Fruit fly (Drosophila melanogaster) whole organism, embryonic: ENCODE results near the gene CG4586.

Experiments
- BtbVII ChIP-seq: fragments of 200-800 bp; sonication (Bioruptor generic); optimal IDR thresholded peaks from 3 replicates; lab custom pipeline; 2017; ENCODE audit warnings: missing biosample characterization, mild to moderate bottlenecking, missing genetic modification characterization
- CG10321 ChIP-seq: fragments of 200-800 bp; sonication (Bioruptor generic); IDR thresholded peaks from 2 replicates; pipeline ENCODE4 v1.3.6; 2022; ENCODE audit warnings: missing biosample characterization, missing genetic modification characterization
- CG1233 ChIP-seq: fragments of 200-800 bp; sonication (Bioruptor generic); optimal IDR thresholded peaks from 4 replicates; lab custom pipeline; 2018; ENCODE audit warnings: missing biosample characterization, mild to moderate bottlenecking, missing genetic modification characterization
- CG14667 ChIP-seq: fragments of 200-800 bp; sonication (Bioruptor generic); IDR thresholded peaks from 2 replicates; pipeline ENCODE4 v1.3.6; 2022; ENCODE audit warnings: missing biosample characterization, missing genetic modification characterization
- CG15479 ChIP-seq: fragments of 200-800 bp; sonication (Bioruptor generic); optimal IDR thresholded peaks from 3 replicates; lab custom pipeline; 2019; ENCODE audit warnings: missing biosample characterization, mild to moderate bottlenecking, missing genetic modification characterization, moderate library complexity
- CG15696 ChIP-seq: fragments of 200-800 bp; sonication (Bioruptor generic); optimal IDR thresholded peaks from 2 replicates; lab custom pipeline; 2019; ENCODE audit warnings: missing biosample characterization, mild to moderate bottlenecking, missing genetic modification characterization, moderate library complexity
- CG16863 ChIP-seq: fragments of 200-800 bp; sonication (Bioruptor generic); optimal IDR thresholded peaks from 3 replicates; lab custom pipeline; 2016; ENCODE audit warnings: missing biosample characterization, missing genetic modification characterization
- CG17361 ChIP-seq: fragments of 200-800 bp; sonication (Bioruptor generic); IDR thresholded peaks from 3 replicates; pipeline ENCODE4 v1.3.6; 2022; ENCODE audit warnings: missing biosample characterization, missing genetic modification characterization
- CG18011 ChIP-seq: fragments of 200-800 bp; sonication (Bioruptor generic); optimal IDR thresholded peaks from 2 replicates; lab custom pipeline; 2017; ENCODE audit warnings: missing biosample characterization, missing genetic modification characterization, mild to moderate bottlenecking, moderate library complexity, missing genotype
- CG18619 ChIP-seq: fragments of 200-800 bp; sonication (Bioruptor generic); optimal IDR thresholded peaks from 3 replicates; lab custom pipeline; 2017; ENCODE audit warnings: missing biosample characterization, mild to moderate bottlenecking, missing genetic modification characterization
- CG2875 ChIP-seq: fragments of 200-800 bp; sonication (Bioruptor generic); optimal IDR thresholded peaks from 2 replicates; lab custom pipeline; 2017; ENCODE audit warnings: missing biosample characterization, mild to moderate bottlenecking, missing genetic modification characterization, missing genetic modification reagents
- CG3163 ChIP-seq: fragments of 200-800 bp; sonication (Bioruptor generic); optimal IDR thresholded peaks from 3 replicates; lab custom pipeline; 2016; ENCODE audit warnings: missing biosample characterization, missing genetic modification characterization
- CG33213 ChIP-seq: fragments of 200-800 bp; sonication (Bioruptor generic); optimal IDR thresholded peaks from 3 replicates; lab custom pipeline; 2016; ENCODE audit warnings: missing biosample characterization, missing genetic modification characterization
- CG33557 ChIP-seq: fragments of 200-800 bp; sonication (Bioruptor generic); optimal IDR thresholded peaks from 2 replicates; lab custom pipeline; 2019; ENCODE audit warnings: missing biosample characterization, mild to moderate bottlenecking, missing genetic modification characterization, moderate library complexity
- CG3407 ChIP-seq: fragments of 200-800 bp; sonication (Bioruptor generic); optimal IDR thresholded peaks from 2 replicates; lab custom pipeline; 2018; ENCODE audit warnings: missing biosample characterization, mild to moderate bottlenecking, missing genetic modification characterization
- CG34422 ChIP-seq: fragments of 200-800 bp; sonication (Bioruptor generic); IDR thresholded peaks from 3 replicates; pipeline ENCODE4 v1.3.6; 2022; ENCODE audit warnings: missing biosample characterization, missing genetic modification characterization
- CG4282 ChIP-seq: fragments of 200-800 bp; sonication (Bioruptor generic); optimal IDR thresholded peaks from 2 replicates; lab custom pipeline; 2016; ENCODE audit warnings: missing biosample characterization, missing genetic modification characterization
- CG4617 ChIP-seq: fragments of 200-800 bp; sonication (Bioruptor generic); optimal IDR thresholded peaks from 3 replicates; lab custom pipeline; 2016; ENCODE audit warnings: missing biosample characterization, missing genetic modification characterization, borderline replicate concordance
- CG7745 ChIP-seq: fragments of 200-800 bp; sonication (Bioruptor generic); optimal IDR thresholded peaks from 2 replicates; lab custom pipeline; 2018; ENCODE audit warnings: missing biosample characterization, mild to moderate bottlenecking, missing genetic modification characterization, moderate library complexity
- CG8281 ChIP-seq: fragments of 200-800 bp; sonication (Bioruptor generic); optimal IDR thresholded peaks from 2 replicates; lab custom pipeline; 2018; ENCODE audit warnings: missing biosample characterization, mild to moderate bottlenecking, missing genetic modification characterization, moderate library complexity
- CG8478 ChIP-seq: fragments of >200 bp; optimal IDR thresholded peaks from 2 replicates; lab custom pipeline; 2018
- CG9215 ChIP-seq: fragments of 200-800 bp; sonication (Bioruptor generic); IDR thresholded peaks from 2 replicates; pipeline ENCODE4 v1.3.6; 2022; ENCODE audit warnings: missing biosample characterization, missing genetic modification characterization
- D19A ChIP-seq: fragments of 200-800 bp; optimal IDR thresholded peaks from 3 replicates; lab custom pipeline; 2019; ENCODE audit warnings: missing biosample characterization, mild to moderate bottlenecking, missing genetic modification characterization, moderate library complexity
- Dip2 ChIP-seq: fragments of 200-800 bp; sonication (Bioruptor generic); IDR thresholded peaks from 2 replicates; pipeline ENCODE4 v1.3.6; 2022; ENCODE audit warnings: missing biosample characterization, missing genetic modification characterization
- E2f1 ChIP-seq: fragments of 200-800 bp; sonication (Bioruptor generic); IDR thresholded peaks from 2 replicates; pipeline ENCODE4 v1.3.6; 2022; ENCODE audit warnings: missing biosample characterization, missing genetic modification characterization
- Hand ChIP-seq: fragments of 200-800 bp; sonication (Bioruptor generic); optimal IDR thresholded peaks from 2 replicates; lab custom pipeline; 2017; ENCODE audit warnings: mild to moderate bottlenecking, missing biosample characterization, missing genetic modification reagents, missing genetic modification characterization
- Rx ChIP-seq: fragments of 200-800 bp; sonication (Bioruptor generic); IDR thresholded peaks from 2 replicates; pipeline ENCODE4 v1.3.6; 2022; ENCODE audit warnings: missing biosample characterization, missing genetic modification characterization
- Sry-β ChIP-seq: fragments of 200-800 bp; sonication (Bioruptor generic); optimal IDR thresholded peaks from 2 replicates; lab custom pipeline; 2018; ENCODE audit warnings: missing biosample characterization, mild to moderate bottlenecking, missing genetic modification characterization, moderate library complexity
- ab ChIP-seq: fragments of 200-800 bp; sonication (Bioruptor generic); optimal IDR thresholded peaks from 2 replicates; lab custom pipeline; 2016; ENCODE audit warnings: missing biosample characterization, missing genetic modification characterization
- ap ChIP-seq: fragments of 200-800 bp; sonication (Bioruptor generic); IDR thresholded peaks from 2 replicates; pipeline ENCODE4 v1.3.6; 2022; ENCODE audit warnings: missing biosample characterization, missing genetic modification characterization
- ase ChIP-seq: fragments of 200-800 bp; sonication (Bioruptor generic); IDR thresholded peaks from 3 replicates; pipeline ENCODE4 v1.3.6; 2022; ENCODE audit warnings: missing biosample characterization, missing genetic modification characterization
- bigmax ChIP-seq: fragments of 200-800 bp; sonication (Bioruptor generic); optimal IDR thresholded peaks from 2 replicates; lab custom pipeline; 2018; ENCODE audit warnings: missing biosample characterization, mild to moderate bottlenecking, missing genetic modification characterization
- bowl ChIP-seq: fragments of 200-800 bp; sonication (Bioruptor generic); IDR thresholded peaks from 2 replicates; pipeline ENCODE4 v1.3.6; 2022; ENCODE audit warnings: missing biosample characterization, missing genetic modification characterization
- bsh ChIP-seq, 2 experiments: fragments of 200-800 bp; sonication (Bioruptor generic); optimal IDR thresholded peaks; 2 replicates each; lab custom pipeline; 2017 to 2018; ENCODE audit warnings: mild to moderate bottlenecking in 2 of 2, missing biosample characterization in 2 of 2, missing genetic modification characterization in 2 of 2, moderate library complexity in 1 of 2
- crp ChIP-seq, 2 experiments: fragments of 200-800 bp; sonication (Bioruptor generic); optimal IDR thresholded peaks; 2 replicates in 1 of 2; 3 replicates in 1 of 2; lab custom pipeline; 2017; ENCODE audit warnings: missing biosample characterization in 2 of 2, missing genetic modification characterization in 2 of 2, mild to moderate bottlenecking in 1 of 2, moderate library complexity in 1 of 2
- dm ChIP-seq: fragments of 200-800 bp; sonication (Bioruptor generic); optimal IDR thresholded peaks from 3 replicates; lab custom pipeline; 2016; ENCODE audit warnings: missing biosample characterization, missing genetic modification characterization
- dmrt11E ChIP-seq: fragments of 200-800 bp; sonication (Bioruptor generic); optimal IDR thresholded peaks from 3 replicates; lab custom pipeline; 2018; ENCODE audit warnings: missing biosample characterization, mild to moderate bottlenecking, missing genetic modification characterization, moderate library complexity
- en ChIP-seq: fragments of 200-800 bp; sonication (Bioruptor generic); optimal IDR thresholded peaks from 2 replicates; lab custom pipeline; 2016; ENCODE audit warnings: missing biosample characterization, missing genetic modification characterization
- exex ChIP-seq: fragments of 200-800 bp; sonication (Bioruptor generic); optimal IDR thresholded peaks from 4 replicates; lab custom pipeline; 2018; ENCODE audit warnings: missing biosample characterization, mild to moderate bottlenecking, missing genetic modification characterization, moderate library complexity
- fd102C ChIP-seq: fragments of 200-800 bp; sonication (Bioruptor generic); optimal IDR thresholded peaks from 2 replicates; lab custom pipeline; 2018; ENCODE audit warnings: missing biosample characterization, mild to moderate bottlenecking, missing genetic modification characterization, moderate library complexity
- gem ChIP-seq: fragments of 200-800 bp; sonication (Bioruptor generic); optimal IDR thresholded peaks from 2 replicates; lab custom pipeline; 2019; ENCODE audit warnings: missing biosample characterization, mild to moderate bottlenecking, missing genetic modification characterization, moderate library complexity
- grn ChIP-seq: fragments of 200-800 bp; sonication (Bioruptor generic); optimal IDR thresholded peaks from 3 replicates; lab custom pipeline; 2017; ENCODE audit warnings: missing biosample characterization, missing genetic modification characterization
- ham ChIP-seq: fragments of 200-800 bp; sonication (Bioruptor generic); IDR thresholded peaks from 2 replicates; pipeline ENCODE4 v1.3.6; 2022; ENCODE audit warnings: missing biosample characterization, missing genetic modification characterization
- klu ChIP-seq: fragments of 200-800 bp; sonication (Bioruptor generic); IDR thresholded peaks from 2 replicates; pipeline ENCODE4 v1.3.6; 2022; ENCODE audit warnings: missing biosample characterization, missing genetic modification characterization
- nom ChIP-seq: fragments of 200-800 bp; sonication (Bioruptor generic); optimal IDR thresholded peaks from 2 replicates; lab custom pipeline; 2017; ENCODE audit warnings: missing biosample characterization, missing genetic modification characterization, mild to moderate bottlenecking, moderate library complexity, missing genetic modification reagents
- sug ChIP-seq: fragments of 200-800 bp; optimal IDR thresholded peaks from 2 replicates; lab custom pipeline; 2019; ENCODE audit warnings: missing biosample characterization, mild to moderate bottlenecking, missing genetic modification characterization, moderate library complexity
- trem ChIP-seq: fragments of 200-800 bp; optimal IDR thresholded peaks from 3 replicates; lab custom pipeline; 2019; ENCODE audit warnings: missing biosample characterization, mild to moderate bottlenecking, missing genetic modification characterization, moderate library complexity
- twi ChIP-seq: fragments of 200-800 bp; optimal IDR thresholded peaks from 2 replicates; lab custom pipeline; 2019; ENCODE audit warnings: missing biosample characterization, mild to moderate bottlenecking, missing genetic modification characterization, moderate library complexity
- zfh1 ChIP-seq: fragments of 200-800 bp; sonication (Bioruptor generic); IDR thresholded peaks from 3 replicates; pipeline ENCODE4 v1.3.6; 2022; ENCODE audit warnings: missing biosample characterization, missing genetic modification characterization

CG4586 gene

dm6 chrX:6993753-6994152 is 24.0 kb downstream of the CG4586 start (continued):
- TF ChIP-seq BtbVII (GFP tag; lab: Kevin White, UChicago) (peak; percentile 18), Sry-β (GFP tag; lab: Kevin White, UChicago) (no peak), CG15696 (tag; lab: Kevin White, UChicago) (peak; percentile 20), ase (GFP tag; lab: Robert Waterston, UW) (peak; percentile 75; the same call in 2 of the 3 replicates), CG10321 (GFP tag; lab: Robert Waterston, UW) (no peak), CG18011 (GFP tag; lab: Kevin White, UChicago) (peak; percentile 21), CG8281 (tag; lab: Kevin White, UChicago) (peak; percentile 9), D19A (tag; lab: Kevin White, UChicago) (peak; percentile 25), en (peak; percentile 48), CG16863 (peak; percentile 65), CG3163 (peak; percentile 52), CG4282 (peak; percentile 42), CG8478 (lab: Kevin White, UChicago) (no peak), ab (GFP tag; lab: Kevin White, UChicago) (peak; percentile 26), dm (GFP tag; lab: Kevin White, UChicago) (peak; percentile 48)

- TF ChIP-seq CG2875 (GFP tag; lab: Kevin White, UChicago) (no peak), bsh (GFP tag; optimal IDR thresholded peaks at IDR 0.05; lab: Kevin White, UChicago) (peak in 1 of 2 experiments; percentile 3), CG4617 (GFP tag; lab: Kevin White, UChicago) (no peak), ham (GFP tag; lab: Robert Waterston, UW) (no peak), CG8478 (lab: Kevin White, UChicago) (no peak), CG7745 (peak; percentile 26), sug (tag; lab: Kevin White, UChicago) (peak; percentile 24), grn (GFP tag; lab: Kevin White, UChicago) (peak; percentile 77), Dip2 (GFP tag; lab: Robert Waterston, UW) (no peak), CG33213 (GFP tag; lab: Kevin White, UChicago) (no peak), CG17361 (GFP tag; lab: Robert Waterston, UW) (no peak), exex (tag; lab: Kevin White, UChicago) (peak; percentile 83), CG9215 (GFP tag; lab: Robert Waterston, UW) (no peak), CG15479 (GFP tag; lab: Kevin White, UChicago) (peak; percentile 99), CG15696 (tag; lab: Kevin White, UChicago) (peak; percentile 55), CG14667 (no peak), bowl (GFP tag; lab: Robert Waterston, UW) (no peak), CG3407 (peak; percentile 19), dmrt11E (tag; lab: Kevin White, UChicago) (peak; percentile 22), fd102C (GFP tag; lab: Kevin White, UChicago) (peak; percentile 21), ap (no peak), Rx (no peak), E2f1 (GFP tag; lab: Robert Waterston, UW) (no peak), bigmax (GFP tag; lab: Kevin White, UChicago) (no peak), crp (GFP tag; optimal IDR thresholded peaks at IDR 0.05; lab: Kevin White, UChicago) (no peak), zfh1 (GFP tag; lab: Robert Waterston, UW) (no peak), gem (tag; lab: Kevin White, UChicago) (peak; percentile 11), nom (GFP tag; lab: Kevin White, UChicago) (peak; percentile 77), Hand (GFP tag; lab: Kevin White, UChicago) (peak; percentile 14), klu (GFP tag; lab: Robert Waterston, UW) (no peak), CG33557 (GFP tag; lab: Kevin White, UChicago) (peak; percentile 43), trem (tag; lab: Kevin White, UChicago) (no peak), CG1233 (GFP tag; lab: Kevin White, UChicago) (peak; percentile 6), CG18619 (GFP tag; lab: Kevin White, UChicago) (peak; percentile 15), CG34422 (GFP tag; lab: Robert Waterston, UW) (no peak), twi (tag; lab: Kevin White, UChicago) (no peak)
Measured at dm6 chrX:6994473-6995179, 24.9 kb downstream of the CG4586 start.
